Worm (Caenorhabditis elegans) whole organism, dauer: ENCODE measurements around the gene nhr-115.
"Not testable (repeated sequence)": the region's sequence is repeated elsewhere in the genome, so short reads cannot be mapped to it uniquely, and the experiment has no call there.

Experiments used
- unc-62 ChIP-seq: sonication (generic microtip); optimal IDR thresholded peaks from 2 replicates; lab custom pipeline; 2017; ENCODE audit warnings: missing biosample characterization, missing genetic modification reagents, missing genetic modification characterization

The nhr-115 gene

ce11 chrV:2331616-2332015 lies 39.3 kb downstream of the nhr-115 start, which contains the start of gene irld-32:
irld-32 (plus strand) TSS chrV:2331916.
- TF ChIP-seq unc-62, result not testable (repeated sequence)

ce11 chrV:2336151-2336550 lies 43.8 kb downstream of the nhr-115 start, which contains the start of gene irld-28:
irld-28 (minus strand) TSS chrV:2336251.
- TF ChIP-seq unc-62, result no peak

ce11 chrV:2338538-2338937 lies 46.2 kb downstream of the nhr-115 start, which contains the start of gene irld-29:
irld-29 (minus strand) TSS chrV:2338638.
- TF ChIP-seq unc-62, result no peak

- TF ChIP-seq unc-62, result no peak
Observed at ce11 chrV:2341285-2341684, 48.9 kb downstream of the nhr-115 start, which contains the start of gene irld-30. irld-30 (minus strand) TSS chrV:2341385.

- no peak for TF ChIP-seq unc-62
Observed at ce11 chrV:2342083-2342482, 49.7 kb downstream of the nhr-115 start.

- TF ChIP-seq unc-62, result no peak
Observed at ce11 chrV:2343572-2343971, 51.2 kb downstream of the nhr-115 start.
